Fruit fly (Drosophila melanogaster): ENCODE results near the gene CG32407.

The CG32407 gene

DNA sequence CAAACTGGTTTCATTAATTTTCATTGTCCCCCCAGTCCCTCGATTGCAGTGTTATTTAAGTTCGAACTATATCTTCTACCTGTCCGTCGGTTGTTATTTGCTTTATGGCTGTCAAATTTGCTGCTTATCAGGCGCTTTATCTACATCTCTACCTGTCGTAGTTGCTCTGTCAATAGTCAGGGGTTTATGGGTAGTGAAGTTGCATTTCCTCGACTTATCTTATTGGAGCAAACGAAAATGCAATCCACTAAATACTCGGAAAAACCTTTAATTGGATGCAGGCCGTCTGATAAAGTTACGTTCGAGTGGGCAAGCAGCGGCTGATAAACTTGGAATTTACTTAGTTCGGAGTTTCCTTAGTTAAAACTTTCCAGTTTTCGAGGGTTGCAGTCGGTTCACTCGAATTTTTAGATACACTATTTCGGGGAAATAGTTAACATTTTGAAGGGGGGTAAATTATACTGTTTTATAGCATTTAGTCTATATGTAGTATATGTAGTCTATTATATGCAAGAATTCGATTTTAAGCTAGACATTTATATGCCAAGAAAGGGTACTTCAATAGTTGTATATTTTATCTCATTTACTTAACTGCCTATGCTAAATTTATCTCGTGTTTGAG lies 25.4 kb downstream of the CG32407 start (continued):
- TF ChIP-seq Jarid2 (GFP tag; optimal IDR thresholded peaks at IDR 0.05), result no peak
- TF ChIP-seq grn (GFP tag; optimal IDR thresholded peaks at IDR 0.05), result peak; percentile 97
- no peak for TF ChIP-seq CrebB (tag; optimal IDR thresholded peaks at IDR 0.05)
- TF ChIP-seq Hr78 (GFP tag; optimal IDR thresholded peaks at IDR 0.05), result peak in 1 of 2 experiments; percentile 15
- no peak for TF ChIP-seq repo (GFP tag; optimal IDR thresholded peaks at IDR 0.05)
- no peak for TF ChIP-seq CG5180 (GFP tag; optimal IDR thresholded peaks at IDR 0.05)
- no peak for TF ChIP-seq C15 (GFP tag; IDR thresholded peaks at IDR 0.05)
- no peak for TF ChIP-seq Lhr (GFP tag; optimal IDR thresholded peaks at IDR 0.05)
- TF ChIP-seq dmrt99B (tag; optimal IDR thresholded peaks at IDR 0.05), result no peak
- no peak for TF ChIP-seq CG3163 (GFP tag; optimal IDR thresholded peaks at IDR 0.05)
- no peak for TF ChIP-seq CG10267 (tag; optimal IDR thresholded peaks at IDR 0.05)
- no peak for TF ChIP-seq CG10209 (GFP tag; optimal IDR thresholded peaks at IDR 0.05)
- TF ChIP-seq CG7786 (GFP tag; optimal IDR thresholded peaks at IDR 0.05), result no peak
- peak; percentile 4 for TF ChIP-seq HLHmδ (GFP tag; optimal IDR thresholded peaks at IDR 0.05)
- TF ChIP-seq CG2202 (tag; optimal IDR thresholded peaks at IDR 0.05), result peak; percentile 34
- TF ChIP-seq ase (GFP tag; IDR thresholded peaks at IDR 0.05), result no peak
- no peak for TF ChIP-seq Myb (GFP tag; optimal IDR thresholded peaks at IDR 0.05)
- TF ChIP-seq zfh1 (GFP tag; IDR thresholded peaks at IDR 0.05), result no peak
- no peak for TF ChIP-seq TFAM (GFP tag; optimal IDR thresholded peaks at IDR 0.05)
- peak; percentile 15 for TF ChIP-seq Sry-β (GFP tag; optimal IDR thresholded peaks at IDR 0.05)
- no peak for TF ChIP-seq gce (GFP tag; IDR thresholded peaks at IDR 0.05)
- no peak for TF ChIP-seq Dip3 (GFP tag; optimal IDR thresholded peaks at IDR 0.05)
- TF ChIP-seq CG1792 (GFP tag; optimal IDR thresholded peaks at IDR 0.05), result no peak
- TF ChIP-seq CG43689 (GFP tag; IDR thresholded peaks at IDR 0.05), result no peak
- peak; percentile 12 for TF ChIP-seq CG14710 (tag; optimal IDR thresholded peaks at IDR 0.05)
- no peak for TF ChIP-seq pan (optimal IDR thresholded peaks at IDR 0.05)
- no peak for TF ChIP-seq pan (GFP tag; optimal IDR thresholded peaks at IDR 0.05 in 1 of 2, IDR thresholded peaks at IDR 0.05 in 1 of 2)
- TF ChIP-seq ap (GFP tag; IDR thresholded peaks at IDR 0.05), result no peak
- no peak for TF ChIP-seq corto (GFP tag; optimal IDR thresholded peaks at IDR 0.05)

DNA sequence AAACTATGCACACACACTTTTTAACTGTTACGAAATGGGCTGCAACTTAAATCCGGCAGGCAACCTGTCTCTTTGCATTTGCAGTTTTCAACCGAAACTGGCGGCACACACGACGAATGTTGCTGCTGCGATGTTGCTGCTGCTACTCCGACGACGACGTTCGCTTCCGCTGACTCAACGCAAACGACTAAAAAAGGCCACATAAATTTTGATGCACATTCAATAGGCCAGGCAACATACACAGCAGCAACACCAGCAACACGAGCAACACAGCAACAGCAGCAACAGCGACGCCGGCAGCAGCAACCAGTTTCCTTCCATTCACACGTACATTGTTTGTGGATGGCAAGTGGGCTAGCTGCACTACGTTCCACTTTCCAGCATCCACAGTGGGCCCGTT lies 28.6 kb downstream of the CG32407 start, which contains the start of gene Egfrap:
Gene Egfrap, minus strand, starts transcription at position 192 of the 400 bp plus-strand sequence.
- peak; percentile 4 for TF ChIP-seq nom (GFP tag; optimal IDR thresholded peaks at IDR 0.05)
- no peak for TF ChIP-seq Six4 (GFP tag; optimal IDR thresholded peaks at IDR 0.05)
- no peak for TF ChIP-seq CG3065 (GFP tag; optimal IDR thresholded peaks at IDR 0.05)
- 0 out of 3 replicates have a peak, but pooled peaks have one; percentile 40 for TF ChIP-seq CG2199 (GFP tag; IDR thresholded peaks at IDR 0.05)
- TF ChIP-seq CG15696 (tag; optimal IDR thresholded peaks at IDR 0.05), result no peak
- TF ChIP-seq CG34224 (GFP tag; IDR thresholded peaks at IDR 0.05; ENCODE audit: partially characterized antibody), result 0 out of 3 replicates have a peak, but pooled peaks have one; percentile 8
- no peak for TF ChIP-seq Abd-B (GFP tag; optimal IDR thresholded peaks at IDR 0.05)
- peak; percentile 94 for TF ChIP-seq CG3838 (GFP tag; optimal IDR thresholded peaks at IDR 0.05)
- TF ChIP-seq stwl (tag; optimal IDR thresholded peaks at IDR 0.05), result peak; percentile 20
- no peak for TF ChIP-seq sim (GFP tag; IDR thresholded peaks at IDR 0.05)
- peak; percentile 29 for TF ChIP-seq Deaf1 (tag; optimal IDR thresholded peaks at IDR 0.05)
- TF ChIP-seq chm (GFP tag; IDR thresholded peaks at IDR 0.05), result peak; percentile 49; the same call in 1 of the 2 replicates
- TF ChIP-seq CG1233 (GFP tag; optimal IDR thresholded peaks at IDR 0.05), result no peak
- TF ChIP-seq ci (GFP tag; IDR thresholded peaks at IDR 0.05), result peak; percentile 57; the same call in 1 of the 3 replicates
- no peak for TF ChIP-seq sug (tag; optimal IDR thresholded peaks at IDR 0.05)
- TF ChIP-seq Drgx (GFP tag; IDR thresholded peaks at IDR 0.05), result no peak
- no peak for TF ChIP-seq CG34376 (GFP tag; optimal IDR thresholded peaks at IDR 0.05)
- peak; percentile 32; the same call in 1 of the 2 replicates for TF ChIP-seq bbx (GFP tag; IDR thresholded peaks at IDR 0.05; ENCODE audit: partially characterized antibody)
- TF ChIP-seq vvl (GFP tag; IDR thresholded peaks at IDR 0.05), result no peak
- no peak for TF ChIP-seq chn (GFP tag; optimal IDR thresholded peaks at IDR 0.05)
- TF ChIP-seq CG5180 (GFP tag; optimal IDR thresholded peaks at IDR 0.05), result peak; percentile 49
- no peak for TF ChIP-seq zen (tag; optimal IDR thresholded peaks at IDR 0.05)
- no peak for TF ChIP-seq Asciz (GFP tag; optimal IDR thresholded peaks at IDR 0.05)

Measured in whole organism, embryonic.